Worm (Caenorhabditis elegans): ENCODE data around the gene Y37D8A.29.

The Y37D8A.29 gene

DNA sequence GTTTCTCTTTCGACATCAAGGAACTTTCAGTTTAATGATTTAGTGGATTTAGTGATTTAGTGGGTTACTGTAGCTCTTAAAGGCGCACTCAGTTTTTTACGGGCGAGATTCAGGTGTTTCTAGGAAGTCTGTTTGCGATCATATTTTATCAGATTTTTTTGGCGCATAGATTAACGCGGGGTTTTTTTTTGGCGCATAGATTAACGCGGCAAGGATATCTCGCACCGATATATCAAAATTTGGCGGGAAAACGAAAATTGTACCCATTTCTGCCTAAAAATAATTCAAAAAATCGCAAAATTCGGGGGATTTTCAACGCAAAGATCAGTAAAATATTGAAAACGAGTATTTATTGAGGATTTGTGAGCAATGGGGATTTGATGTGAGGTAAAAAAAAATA is 10.8 kb downstream of the Y37D8A.29 start:
- TF ChIP-seq sem-2 (GFP tag; optimal IDR thresholded peaks at IDR 0.05) = no peak
- no peak for TF ChIP-seq lin-13 (tag; optimal IDR thresholded peaks at IDR 0.05)
- TF ChIP-seq hlh-1 (tag; optimal IDR thresholded peaks at IDR 0.05) = no peak
- TF ChIP-seq tbx-8 (GFP tag; optimal IDR thresholded peaks at IDR 0.05) = no peak
- TF ChIP-seq nhr-2 (tag; optimal IDR thresholded peaks at IDR 0.05) = no peak
- no peak for TF ChIP-seq nhr-28 (tag; optimal IDR thresholded peaks at IDR 0.05)
- no peak for TF ChIP-seq mls-2 (tag; optimal IDR thresholded peaks at IDR 0.05)
- TF ChIP-seq mab-5 (tag; optimal IDR thresholded peaks at IDR 0.05) = no peak
- no peak for TF ChIP-seq snpc-4 (tag; optimal IDR thresholded peaks at IDR 0.05)

DNA sequence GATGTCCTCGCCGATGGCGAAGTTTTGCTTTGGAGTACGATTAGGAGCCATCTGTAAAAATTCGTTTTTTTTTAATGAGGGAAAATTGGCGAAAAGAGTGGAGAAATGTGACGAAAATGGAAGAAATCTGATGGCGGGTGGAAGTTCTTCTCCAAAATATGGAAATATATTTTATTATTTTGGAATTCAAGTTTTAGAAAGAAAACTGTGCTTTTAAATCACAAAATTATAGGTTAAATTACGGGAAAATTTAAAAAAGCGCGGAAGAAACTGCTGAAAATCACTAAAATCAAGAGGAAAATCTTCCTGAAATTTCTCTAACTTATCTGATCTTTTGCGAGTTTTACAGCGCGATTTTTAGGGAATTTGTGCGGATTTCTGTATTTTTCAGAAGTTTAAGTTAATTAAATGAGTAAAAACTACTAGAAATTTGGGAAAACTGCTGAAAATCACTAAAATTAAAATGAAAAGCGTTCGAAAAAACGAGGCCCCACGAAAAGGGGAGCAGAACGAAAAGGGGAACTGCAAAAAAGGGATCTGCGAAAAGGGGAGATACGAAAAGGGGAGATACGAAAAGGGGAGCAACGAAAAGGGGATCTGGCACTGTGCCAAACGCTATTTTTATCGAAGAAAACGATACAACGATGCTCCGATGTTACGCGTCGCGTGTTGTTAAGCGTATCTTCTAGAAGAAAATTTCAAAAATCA is 13.8 kb downstream of the Y37D8A.29 start, which contains the start of the genes cec-7 and enu-3.5:
Gene cec-7, minus strand, starts transcription at position 51 of the 708 bp plus-strand sequence.
Gene enu-3.5, plus strand, starts transcription at position 670 of the 708 bp plus-strand sequence.
- TF ChIP-seq unc-120 (tag; optimal IDR thresholded peaks at IDR 0.05; ENCODE audit: poor library complexity, severe bottlenecking) = no peak
- no peak for TF ChIP-seq unc-39 (tag; optimal IDR thresholded peaks at IDR 0.05)

DNA sequence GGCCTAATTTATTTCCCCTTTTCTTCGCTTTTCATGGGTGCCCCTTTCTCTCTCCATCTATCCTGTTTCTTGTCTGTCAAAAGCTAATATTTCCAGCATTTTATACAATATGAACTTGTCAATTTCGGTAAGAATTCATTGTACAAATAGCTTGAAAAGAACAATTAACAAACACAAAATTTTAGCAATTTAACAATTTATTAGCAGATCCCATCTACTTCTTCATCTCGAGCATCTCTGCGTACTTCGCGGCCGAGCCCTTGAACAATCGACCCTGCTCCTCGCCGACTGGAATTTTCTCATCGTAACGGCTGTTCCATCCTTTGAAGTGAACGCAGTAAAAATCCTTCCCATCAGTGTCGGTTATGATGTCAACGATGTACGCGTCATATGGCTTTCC is 15.8 kb downstream of the Y37D8A.29 start:
- no peak for TF ChIP-seq sptf-1 (tag; optimal IDR thresholded peaks at IDR 0.05)
- no peak for TF ChIP-seq mep-1 (tag; optimal IDR thresholded peaks at IDR 0.05)
- TF ChIP-seq snpc-4 (tag; optimal IDR thresholded peaks at IDR 0.05) = no peak
- TF ChIP-seq blmp-1 (tag; optimal IDR thresholded peaks at IDR 0.05) = no peak
- no peak for TF ChIP-seq nhr-237 (tag; optimal IDR thresholded peaks at IDR 0.05)
- TF ChIP-seq mab-5 (tag; optimal IDR thresholded peaks at IDR 0.05) = no peak
- no peak for TF ChIP-seq sem-2 (GFP tag; optimal IDR thresholded peaks at IDR 0.05)
- TF ChIP-seq M03D4.4 (tag; optimal IDR thresholded peaks at IDR 0.05) = no peak
- TF ChIP-seq hlh-1 (tag; optimal IDR thresholded peaks at IDR 0.05) = no peak
- no peak for TF ChIP-seq drap-1 (GFP tag; optimal IDR thresholded peaks at IDR 0.05)
- no peak for TF ChIP-seq lin-13 (tag; optimal IDR thresholded peaks at IDR 0.05)

DNA sequence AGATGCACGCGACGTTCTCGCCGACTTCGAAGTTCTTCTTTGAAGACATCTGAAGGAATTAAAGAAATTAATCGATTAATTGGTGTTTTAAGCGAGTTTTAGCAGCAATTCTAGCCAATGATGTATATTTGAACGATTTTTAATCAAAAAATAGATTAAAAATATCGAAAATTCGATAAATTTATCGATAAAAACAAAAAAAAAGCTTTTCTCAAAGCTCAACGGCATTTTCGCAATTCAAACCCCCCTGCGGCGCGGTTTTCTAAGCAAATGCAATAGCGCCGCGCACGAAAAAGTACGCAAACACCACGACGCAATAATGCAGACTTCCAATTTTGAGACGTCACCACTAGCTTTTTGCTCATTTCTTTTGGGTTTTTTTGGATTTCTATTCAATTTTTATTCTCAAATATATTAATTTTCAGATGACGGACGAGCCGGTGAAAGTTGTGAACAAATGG is 16.8 kb downstream of the Y37D8A.29 start, which contains the start of the genes mrg-1 and spcs-2:
Gene mrg-1, minus strand, starts transcription at position 51 of the 461 bp plus-strand sequence.
Gene spcs-2, plus strand, starts transcription at position 426 of the 461 bp plus-strand sequence.
- peak; percentile 85 for TF ChIP-seq M03D4.4 (tag; optimal IDR thresholded peaks at IDR 0.05)
- TF ChIP-seq mab-5 (tag; optimal IDR thresholded peaks at IDR 0.05) = no peak
- TF ChIP-seq ham-2 (GFP tag; optimal IDR thresholded peaks at IDR 0.05) = peak; percentile 79
- TF ChIP-seq nhr-12 (tag; optimal IDR thresholded peaks at IDR 0.05) = peak; percentile 36
- TF ChIP-seq bed-3 (GFP tag; optimal IDR thresholded peaks at IDR 0.05) = peak; percentile 45
- peak; percentile 42 for TF ChIP-seq cnd-1 (tag; optimal IDR thresholded peaks at IDR 0.05)
- peak; percentile 96 for TF ChIP-seq mep-1 (tag; optimal IDR thresholded peaks at IDR 0.05)
- peak; percentile 66 for TF ChIP-seq ceh-83 (GFP tag; optimal IDR thresholded peaks at IDR 0.05)
- TF ChIP-seq lin-13 (tag; optimal IDR thresholded peaks at IDR 0.05) = peak; percentile 88
- TF ChIP-seq unc-39 (tag; optimal IDR thresholded peaks at IDR 0.05) = no peak
- peak; percentile 79 for TF ChIP-seq pha-4 (tag; optimal IDR thresholded peaks at IDR 0.05)
- no peak for TF ChIP-seq lin-32 (GFP tag; optimal IDR thresholded peaks at IDR 0.05)
- no peak for TF ChIP-seq nhr-76 (tag; optimal IDR thresholded peaks at IDR 0.05)
- TF ChIP-seq elt-3 (tag; optimal IDR thresholded peaks at IDR 0.05) = no peak
- TF ChIP-seq nhr-237 (tag; optimal IDR thresholded peaks at IDR 0.05) = peak; percentile 91
- TF ChIP-seq drap-1 (GFP tag; optimal IDR thresholded peaks at IDR 0.05) = peak; percentile 54
- peak; percentile 85 for TF ChIP-seq ceh-39 (tag; optimal IDR thresholded peaks at IDR 0.05)
- no peak for TF ChIP-seq sem-2 (GFP tag; optimal IDR thresholded peaks at IDR 0.05)
- peak; percentile 85 for TF ChIP-seq sptf-1 (tag; optimal IDR thresholded peaks at IDR 0.05)
- peak; percentile 87 for TF ChIP-seq lsy-2 (tag; optimal IDR thresholded peaks at IDR 0.05)
- peak; percentile 76 for TF ChIP-seq ceh-43 (GFP tag; optimal IDR thresholded peaks at IDR 0.05)
- no peak for TF ChIP-seq elt-1 (tag; optimal IDR thresholded peaks at IDR 0.05; ENCODE audit: borderline replicate concordance, insufficient read depth)
- peak; percentile 51 for TF ChIP-seq blmp-1 (tag; optimal IDR thresholded peaks at IDR 0.05)
- TF ChIP-seq zip-8 (tag; optimal IDR thresholded peaks at IDR 0.05) = no peak
- peak; percentile 84 for TF ChIP-seq mls-2 (tag; optimal IDR thresholded peaks at IDR 0.05)
- TF ChIP-seq unc-62 (GFP tag; optimal IDR thresholded peaks at IDR 0.05) = no peak
- peak; percentile 95 for TF ChIP-seq unc-120 (tag; optimal IDR thresholded peaks at IDR 0.05; ENCODE audit: poor library complexity, severe bottlenecking)
- peak; percentile 84 for TF ChIP-seq ces-1 (GFP tag; optimal IDR thresholded peaks at IDR 0.05)
- TF ChIP-seq snpc-4 (tag; optimal IDR thresholded peaks at IDR 0.05) = no peak
- no peak for TF ChIP-seq nhr-2 (tag; optimal IDR thresholded peaks at IDR 0.05)
- peak; percentile 63 for TF ChIP-seq hlh-1 (tag; optimal IDR thresholded peaks at IDR 0.05)
- peak; percentile 36 for TF ChIP-seq nhr-28 (tag; optimal IDR thresholded peaks at IDR 0.05)
- TF ChIP-seq ztf-11 (tag; optimal IDR thresholded peaks at IDR 0.05) = peak; percentile 24
- TF ChIP-seq tbx-8 (GFP tag; optimal IDR thresholded peaks at IDR 0.05) = peak; percentile 36
- TF ChIP-seq flh-1 (GFP tag; optimal IDR thresholded peaks at IDR 0.05) = no peak

Data from whole organism, mixed stage, embryonic.